Worm (Caenorhabditis elegans) whole organism, L3 larva: ENCODE results near the gene fbxa-64.

Experiments used
- R02D3.7 ChIP-seq: fragments of 150-350 bp; optimal IDR thresholded peaks from 2 replicates; lab custom pipeline; 2014; ENCODE audit warnings: missing biosample characterization, missing genetic modification characterization
- ZK546.5 ChIP-seq: sonication (generic microtip); optimal IDR thresholded peaks from 2 replicates; lab custom pipeline; 2017; ENCODE audit warnings: missing biosample characterization, missing genetic modification characterization
- ama-1 ChIP-seq: fragments of 150-350 bp; optimal IDR thresholded peaks from 2 replicates; lab custom pipeline; 2018
- ceh-16 ChIP-seq: sonication (generic microtip); optimal IDR thresholded peaks from 2 replicates; lab custom pipeline; 2017; ENCODE audit warnings: missing biosample characterization, missing genetic modification characterization
- ceh-28 ChIP-seq: fragments of 150-350 bp; optimal IDR thresholded peaks from 2 replicates; lab custom pipeline; 2014; ENCODE audit warnings: missing biosample characterization, missing genetic modification reagents, missing genetic modification characterization
- ceh-82 ChIP-seq: fragments of 150-350 bp; optimal IDR thresholded peaks from 2 replicates; lab custom pipeline; 2014; ENCODE audit warnings: missing biosample characterization, missing genetic modification characterization
- daf-12 ChIP-seq: fragments of 150-350 bp; optimal IDR thresholded peaks from 2 replicates; lab custom pipeline; 2014; ENCODE audit warnings: missing biosample characterization, missing genetic modification reagents, missing genetic modification characterization
- egl-27 ChIP-seq: sonication (generic microtip); optimal IDR thresholded peaks from 4 replicates; lab custom pipeline; 2017; ENCODE audit warnings: missing biosample characterization, missing genetic modification reagents, missing genetic modification characterization
- egl-5 ChIP-seq: fragments of 150-350 bp; optimal IDR thresholded peaks from 2 replicates; lab custom pipeline; 2017; ENCODE audit warnings: missing biosample characterization, missing genetic modification reagents, missing genetic modification characterization, inconsistent platforms
- elt-2 ChIP-seq: sonication (generic microtip); optimal IDR thresholded peaks from 2 replicates; lab custom pipeline; 2016; ENCODE audit warnings: missing genetic modification reagents, mild to moderate bottlenecking, missing genetic modification characterization, missing compliant biosample characterization
- elt-3 ChIP-seq, 3 experiments: fragments of 150-350 bp in 1 of 3; sonication (generic microtip) in 2 of 3; optimal IDR thresholded peaks; 2 replicates in 2 of 3; 4 replicates in 1 of 3; lab custom pipeline; 2014 to 2017; ENCODE audit warnings: missing biosample characterization in 3 of 3, missing genetic modification characterization in 3 of 3
- fkh-10 ChIP-seq: sonication (generic microtip); optimal IDR thresholded peaks from 2 replicates; lab custom pipeline; 2017; ENCODE audit warnings: missing biosample characterization, missing genetic modification reagents, missing genetic modification characterization
- fkh-2 ChIP-seq: fragments of 150-350 bp; optimal IDR thresholded peaks from 2 replicates; lab custom pipeline; 2014; ENCODE audit warnings: missing biosample characterization, missing genetic modification reagents, missing genetic modification characterization
- fos-1 ChIP-seq: fragments of 150-350 bp; optimal IDR thresholded peaks from 2 replicates; lab custom pipeline; 2014; ENCODE audit warnings: missing biosample characterization, missing genetic modification characterization
- hmg-11 ChIP-seq: sonication (generic microtip); optimal IDR thresholded peaks from 2 replicates; lab custom pipeline; 2016; ENCODE audit warnings: missing genetic modification characterization, missing compliant biosample characterization
- jun-1 ChIP-seq: fragments of 150-350 bp; optimal IDR thresholded peaks from 2 replicates; lab custom pipeline; 2014; ENCODE audit warnings: missing biosample characterization, missing genetic modification reagents, missing genetic modification characterization
- lin-15B ChIP-seq: fragments of 150-350 bp; optimal IDR thresholded peaks from 2 replicates; lab custom pipeline; 2014; ENCODE audit warnings: missing biosample characterization, missing genetic modification characterization
- lin-39 ChIP-seq: fragments of 150-350 bp; optimal IDR thresholded peaks from 2 replicates; lab custom pipeline; 2018; ENCODE audit warnings: missing biosample characterization, missing genetic modification reagents, missing genetic modification characterization
- lsy-12 ChIP-seq: sonication (generic microtip); optimal IDR thresholded peaks from 2 replicates; lab custom pipeline; 2016; ENCODE audit warnings: mild to moderate bottlenecking, missing genetic modification characterization, missing compliant biosample characterization
- mml-1 ChIP-seq: fragments of 150-350 bp; sonication (generic microtip); optimal IDR thresholded peaks from 3 replicates; lab custom pipeline; 2014; ENCODE audit warnings: missing biosample characterization, missing genetic modification characterization
- nfya-1 ChIP-seq: sonication (generic microtip); optimal IDR thresholded peaks from 2 replicates; lab custom pipeline; 2017; ENCODE audit warnings: missing genetic modification characterization, mild to moderate bottlenecking, missing compliant biosample characterization, antibody characterized with exemption, moderate library complexity; ENCODE audit not compliant: insufficient read depth
- nhr-11 ChIP-seq: fragments of 150-350 bp; optimal IDR thresholded peaks from 2 replicates; lab custom pipeline; 2014; ENCODE audit warnings: missing biosample characterization, missing genetic modification characterization
- nhr-12 ChIP-seq: fragments of 150-350 bp; optimal IDR thresholded peaks from 2 replicates; lab custom pipeline; 2014; ENCODE audit warnings: missing biosample characterization, missing genetic modification characterization
- nhr-23 ChIP-seq: fragments of 150-350 bp; optimal IDR thresholded peaks from 2 replicates; lab custom pipeline; 2014; ENCODE audit warnings: missing biosample characterization, missing genetic modification reagents, missing genetic modification characterization
- nhr-237 ChIP-seq: fragments of 150-350 bp; optimal IDR thresholded peaks from 2 replicates; lab custom pipeline; 2014; ENCODE audit warnings: missing biosample characterization, missing genetic modification characterization
- nhr-43 ChIP-seq: sonication (generic microtip); optimal IDR thresholded peaks from 2 replicates; lab custom pipeline; 2016; ENCODE audit warnings: mild to moderate bottlenecking, missing genetic modification characterization, missing compliant biosample characterization; ENCODE audit not compliant: poor library complexity, severe bottlenecking
- nhr-67 ChIP-seq: fragments of 150-350 bp; optimal IDR thresholded peaks from 2 replicates; lab custom pipeline; 2014; ENCODE audit warnings: missing biosample characterization, missing genetic modification characterization
- nhr-76 ChIP-seq: fragments of 150-350 bp; sonication (generic microtip); optimal IDR thresholded peaks from 5 replicates; lab custom pipeline; 2014; ENCODE audit warnings: missing biosample characterization, missing genetic modification characterization
- nhr-77 ChIP-seq: fragments of 150-350 bp; optimal IDR thresholded peaks from 2 replicates; lab custom pipeline; 2014; ENCODE audit warnings: missing biosample characterization, missing genetic modification characterization
- pha-4 ChIP-seq: fragments of 150-350 bp; optimal IDR thresholded peaks from 2 replicates; lab custom pipeline; 2014; ENCODE audit warnings: missing biosample characterization, missing genetic modification reagents, missing genetic modification characterization
- pqm-1 ChIP-seq: fragments of 150-350 bp; optimal IDR thresholded peaks from 2 replicates; lab custom pipeline; 2017; ENCODE audit warnings: missing biosample characterization, missing genetic modification characterization, inconsistent platforms
- snpc-4 ChIP-seq: fragments of 150-350 bp; optimal IDR thresholded peaks from 2 replicates; lab custom pipeline; 2014; ENCODE audit warnings: missing biosample characterization, missing genetic modification characterization
- unc-39 ChIP-seq: sonication (generic microtip); optimal IDR thresholded peaks from 4 replicates; lab custom pipeline; 2017; ENCODE audit warnings: missing biosample characterization, missing genetic modification characterization
- zag-1 ChIP-seq: fragments of 150-350 bp; optimal IDR thresholded peaks from 2 replicates; lab custom pipeline; 2014; ENCODE audit warnings: missing biosample characterization, missing genetic modification characterization

Gene fbxa-64

ce11 chrV:3279138-3279537, 1.2 kb upstream of the fbxa-64 start:
- peak; percentile 26 for TF ChIP-seq egl-5
- no peak for TF ChIP-seq egl-27 (tag; lab: Kevin White, UChicago)
- no peak for TF ChIP-seq fkh-2 (tag; lab: Kevin White, UChicago)
- TF ChIP-seq lin-15B (tag; lab: Kevin White, UChicago), result no peak
- TF ChIP-seq, all 47 proteins: peak for 1

ce11 chrV:3276184-3276583, 1.8 kb downstream of the fbxa-64 start:
- peak; percentile 26 for TF ChIP-seq egl-5
- TF ChIP-seq jun-1 (tag; lab: Kevin White, UChicago), result no peak
- peak; percentile 32 for TF ChIP-seq lin-39 (tag; lab: Kevin White, UChicago)

- no peak for TF ChIP-seq nhr-76 (tag; lab: Kevin White, UChicago)
- TF ChIP-seq mml-1, result no peak
- TF ChIP-seq ama-1 (lab: Kevin White, UChicago), result no peak
- TF ChIP-seq, all 47 proteins: peak for 0
Measured at ce11 chrV:3275033-3275432, 2.9 kb downstream of the fbxa-64 start, which contains the start of gene T28A11.3. TSS of gene T28A11.3 (plus strand) at chrV:3275333.

ce11 chrV:3273577-3274100, 4.3 kb downstream of the fbxa-64 start, which contains the start of gene T28A11.4:
TSS of gene T28A11.4 (plus strand) at chrV:3274050.
- TF ChIP-seq pqm-1, result no peak
- no peak for TF ChIP-seq fkh-2 (tag; lab: Kevin White, UChicago)
- no peak for TF ChIP-seq zag-1
- TF ChIP-seq daf-12 (tag; lab: Kevin White, UChicago), result no peak
- no peak for TF ChIP-seq ceh-82 (tag; lab: Kevin White, UChicago)
- TF ChIP-seq egl-27 (tag; lab: Kevin White, UChicago), result no peak
- TF ChIP-seq snpc-4, result no peak
- no peak for TF ChIP-seq nhr-43 (tag; lab: Kevin White, UChicago)
- no peak for TF ChIP-seq nfya-1 (tag; lab: Kevin White, UChicago)
- TF ChIP-seq nhr-77 (tag; lab: Kevin White, UChicago), result no peak
- TF ChIP-seq elt-2 (tag; lab: Kevin White, UChicago), result no peak
- TF ChIP-seq nhr-23 (tag; lab: Kevin White, UChicago), result no peak
- TF ChIP-seq fkh-10 (GFP tag; lab: Kevin White, UChicago), result no peak
- no peak for TF ChIP-seq pha-4 (tag; lab: Kevin White, UChicago)
- TF ChIP-seq ZK546.5 (tag; lab: Kevin White, UChicago), result no peak

ce11 chrV:3273156-3273555, 4.8 kb downstream of the fbxa-64 start, which contains the start of gene T28A11.20:
TSS of gene T28A11.20 (minus strand) at chrV:3273256.
- TF ChIP-seq nhr-23 (tag; lab: Kevin White, UChicago), result no peak
- TF ChIP-seq nhr-67 (tag; lab: Kevin White, UChicago), result no peak
- TF ChIP-seq ceh-16 (tag; lab: Kevin White, UChicago), result no peak
- no peak for TF ChIP-seq lsy-12 (tag; lab: Kevin White, UChicago)
- TF ChIP-seq zag-1, result no peak
- no peak for TF ChIP-seq lin-39 (tag; lab: Kevin White, UChicago)
- TF ChIP-seq nhr-76 (tag; lab: Kevin White, UChicago), result no peak
- no peak for TF ChIP-seq egl-27 (tag; lab: Kevin White, UChicago)
- no peak for TF ChIP-seq ama-1 (lab: Kevin White, UChicago)
- TF ChIP-seq nfya-1 (tag; lab: Kevin White, UChicago), result no peak
- TF ChIP-seq snpc-4, result no peak
- no peak for TF ChIP-seq fos-1 (tag; lab: Kevin White, UChicago)
- TF ChIP-seq R02D3.7 (tag; lab: Kevin White, UChicago), result no peak
- TF ChIP-seq nhr-237 (tag; lab: Kevin White, UChicago), result no peak
- TF ChIP-seq unc-39 (tag; lab: Kevin White, UChicago), result no peak

- TF ChIP-seq pqm-1 (no peak), fos-1 (tag; lab: Kevin White, UChicago) (no peak), nhr-11 (tag; lab: Kevin White, UChicago) (no peak), hmg-11 (tag; lab: Kevin White, UChicago) (no peak), ceh-82 (tag; lab: Kevin White, UChicago) (no peak), nhr-12 (no peak), nhr-77 (tag; lab: Kevin White, UChicago) (no peak), nhr-237 (tag; lab: Kevin White, UChicago) (no peak), elt-3 (tag; optimal IDR thresholded peaks at IDR 0.05; lab: Kevin White, UChicago) (no peak), elt-2 (tag; lab: Kevin White, UChicago) (no peak), jun-1 (tag; lab: Kevin White, UChicago) (no peak), ceh-28 (tag; lab: Kevin White, UChicago) (no peak), ama-1 (lab: Kevin White, UChicago) (no peak), R02D3.7 (tag; lab: Kevin White, UChicago) (no peak), ZK546.5 (tag; lab: Kevin White, UChicago) (no peak), nhr-76 (tag; lab: Kevin White, UChicago) (no peak)
Measured at ce11 chrV:3269407-3269806, 8.5 kb downstream of the fbxa-64 start, which contains the start of gene T28A11.19. TSS of gene T28A11.19 (minus strand) at chrV:3269514.
